Worm (Caenorhabditis elegans) whole organism, young adult: ENCODE data around the gene ZK381.62.

Experiments used
- B0019.2 ChIP-seq: fragments of 200-800 bp; sonication (Bioruptor generic); conservative IDR thresholded peaks from 2 replicates; pipeline ENCODE4 v1.3.6; 2022; ENCODE audit warnings: missing genetic modification reagents, missing genetic modification characterization, missing compliant biosample characterization
- B0035.1 ChIP-seq: sonication (generic microtip); optimal IDR thresholded peaks from 2 replicates; lab custom pipeline; 2016; ENCODE audit warnings: missing genetic modification characterization, mild to moderate bottlenecking, missing compliant biosample characterization, missing genotype, missing genetic modification reagents
- B0261.1 ChIP-seq: sonication (generic microtip); optimal IDR thresholded peaks from 2 replicates; lab custom pipeline; 2016; ENCODE audit warnings: mild to moderate bottlenecking, missing genetic modification characterization, moderate library complexity, missing compliant biosample characterization
- C06A6.2 ChIP-seq: fragments of 200-800 bp; sonication (Bioruptor generic); conservative IDR thresholded peaks from 2 replicates; pipeline ENCODE4 v1.3.6; 2022; ENCODE audit warnings: missing genetic modification characterization, missing compliant biosample characterization
- C17E4.6 ChIP-seq: fragments of 200-800 bp; sonication (Bioruptor generic); IDR thresholded peaks from 2 replicates; pipeline ENCODE4 v1.3.6; 2022; ENCODE audit warnings: missing genetic modification reagents, missing genetic modification characterization, missing compliant biosample characterization
- F10E7.11 ChIP-seq: sonication (generic microtip); optimal IDR thresholded peaks from 2 replicates; lab custom pipeline; 2017; ENCODE audit warnings: mild to moderate bottlenecking, missing genetic modification characterization, moderate library complexity, missing compliant biosample characterization
- F22D6.2 ChIP-seq: sonication (generic microtip); optimal IDR thresholded peaks from 2 replicates; lab custom pipeline; 2016; ENCODE audit warnings: mild to moderate bottlenecking, missing genetic modification characterization, missing compliant biosample characterization
- F33H1.4 ChIP-seq: fragments of 200-800 bp; sonication (Bioruptor generic); IDR thresholded peaks from 2 replicates; pipeline ENCODE4 v1.3.6; 2022; ENCODE audit warnings: missing genetic modification reagents, missing genetic modification characterization, missing compliant biosample characterization
- F39B2.1 ChIP-seq: fragments of 200-800 bp; sonication (Bioruptor generic); IDR thresholded peaks from 2 replicates; pipeline ENCODE4 v1.3.6; 2022; ENCODE audit warnings: missing genetic modification reagents, missing genetic modification characterization, missing compliant biosample characterization
- F57C9.4 ChIP-seq: sonication (generic microtip); optimal IDR thresholded peaks from 2 replicates; lab custom pipeline; 2017; ENCODE audit warnings: mild to moderate bottlenecking, missing genetic modification characterization, missing compliant biosample characterization
- T07F8.4 ChIP-seq: sonication (generic microtip); optimal IDR thresholded peaks from 2 replicates; lab custom pipeline; 2016; ENCODE audit warnings: mild to moderate bottlenecking, missing genetic modification characterization, moderate library complexity, missing compliant biosample characterization
- Y53F4B.3 ChIP-seq: fragments of 200-800 bp; sonication (Bioruptor generic); IDR thresholded peaks from 2 replicates; pipeline ENCODE4 v1.3.6; 2022; ENCODE audit warnings: missing genetic modification reagents, missing genetic modification characterization, missing compliant biosample characterization
- akir-1 ChIP-seq: fragments of 200-800 bp; sonication (Bioruptor generic); optimal IDR thresholded peaks from 2 replicates; lab custom pipeline; 2018; ENCODE audit warnings: mild to moderate bottlenecking, missing genetic modification characterization, moderate library complexity, missing compliant biosample characterization
- attf-3 ChIP-seq: fragments of 200-800 bp; sonication (Bioruptor generic); conservative IDR thresholded peaks from 2 replicates; pipeline ENCODE4 v1.3.6; 2022; ENCODE audit warnings: missing genetic modification reagents, missing genetic modification characterization, missing compliant biosample characterization
- cebp-1 ChIP-seq, 2 experiments: fragments of 200-800 bp in 1 of 2; sonication (Bioruptor generic) in 1 of 2; sonication (generic microtip) in 1 of 2; IDR thresholded peaks in 1 of 2; optimal IDR thresholded peaks in 1 of 2; 2 replicates each; pipeline versions ENCODE4 v1.3.6 to Lab custom; 2017 to 2022; ENCODE audit warnings: missing compliant biosample characterization in 2 of 2, missing genetic modification characterization in 2 of 2, mild to moderate bottlenecking in 1 of 2, missing genetic modification reagents in 1 of 2, moderate library complexity in 1 of 2
- ceh-27 ChIP-seq: fragments of 200-800 bp; sonication (Bioruptor generic); optimal IDR thresholded peaks from 2 replicates; lab custom pipeline; 2018; ENCODE audit warnings: mild to moderate bottlenecking, missing genetic modification characterization, moderate library complexity, missing compliant biosample characterization
- ceh-40 ChIP-seq: fragments of 200-800 bp; sonication (Bioruptor generic); IDR thresholded peaks from 2 replicates; pipeline ENCODE4 v1.3.6; 2022; ENCODE audit warnings: missing genetic modification characterization, missing compliant biosample characterization
- chd-7 ChIP-seq: sonication (generic microtip); optimal IDR thresholded peaks from 2 replicates; lab custom pipeline; 2016; ENCODE audit warnings: mild to moderate bottlenecking, missing genetic modification characterization, moderate library complexity, missing compliant biosample characterization
- die-1 ChIP-seq: sonication (generic microtip); optimal IDR thresholded peaks from 2 replicates; lab custom pipeline; 2016; ENCODE audit warnings: missing genotype, mild to moderate bottlenecking, missing genetic modification characterization, missing compliant biosample characterization
- him-1 ChIP-seq: sonication (generic microtip); optimal IDR thresholded peaks from 2 replicates; lab custom pipeline; 2016; ENCODE audit warnings: missing genotype, missing genetic modification reagents, missing genetic modification characterization, missing compliant biosample characterization
- lin-40 ChIP-seq: sonication (generic microtip); optimal IDR thresholded peaks from 2 replicates; lab custom pipeline; 2016; ENCODE audit warnings: missing genetic modification characterization, mild to moderate bottlenecking, missing compliant biosample characterization, missing genotype, missing genetic modification reagents
- nfyb-1 ChIP-seq: fragments of 200-800 bp; sonication (Bioruptor generic); IDR thresholded peaks from 2 replicates; pipeline ENCODE4 v1.3.6; 2022; ENCODE audit warnings: missing genetic modification reagents, missing genetic modification characterization, missing compliant biosample characterization
- pha-4 ChIP-seq: fragments of 150-350 bp; sonication (generic microtip); optimal IDR thresholded peaks from 2 replicates; lab custom pipeline; 2014; ENCODE audit warnings: missing biosample characterization, missing genetic modification reagents, missing genetic modification characterization
- rec-8 ChIP-seq, 2 experiments: sonication (generic microtip); optimal IDR thresholded peaks; 2 replicates each; lab custom pipeline; 2016; ENCODE audit warnings: mild to moderate bottlenecking in 2 of 2, missing genetic modification characterization in 2 of 2, missing genetic modification reagents in 2 of 2, missing genotype in 2 of 2, missing biosample characterization in 1 of 2, missing compliant biosample characterization in 1 of 2, moderate library complexity in 1 of 2
- somi-1 ChIP-seq: fragments of 200-800 bp; sonication (Bioruptor generic); optimal IDR thresholded peaks from 2 replicates; lab custom pipeline; 2018; ENCODE audit warnings: mild to moderate bottlenecking, missing genetic modification characterization, missing compliant biosample characterization
- zfh-2 ChIP-seq: fragments of 200-800 bp; sonication (Bioruptor generic); conservative IDR thresholded peaks from 2 replicates; pipeline ENCODE4 v1.3.6; 2022; ENCODE audit warnings: missing genetic modification reagents, missing genetic modification characterization, missing compliant biosample characterization
- zim-3 ChIP-seq: sonication (generic microtip); optimal IDR thresholded peaks from 2 replicates; lab custom pipeline; 2017; ENCODE audit warnings: mild to moderate bottlenecking, missing genetic modification characterization, moderate library complexity, missing compliant biosample characterization
- ztf-18 ChIP-seq: sonication (generic microtip); optimal IDR thresholded peaks from 2 replicates; lab custom pipeline; 2016; ENCODE audit warnings: missing genotype, mild to moderate bottlenecking, missing genetic modification characterization, missing compliant biosample characterization
- ztf-6 ChIP-seq: fragments of 200-800 bp; sonication (Bioruptor generic); IDR thresholded peaks from 2 replicates; pipeline ENCODE4 v1.3.6; 2022; ENCODE audit warnings: missing genetic modification reagents, missing genetic modification characterization, missing compliant biosample characterization

The ZK381.62 gene

DNA sequence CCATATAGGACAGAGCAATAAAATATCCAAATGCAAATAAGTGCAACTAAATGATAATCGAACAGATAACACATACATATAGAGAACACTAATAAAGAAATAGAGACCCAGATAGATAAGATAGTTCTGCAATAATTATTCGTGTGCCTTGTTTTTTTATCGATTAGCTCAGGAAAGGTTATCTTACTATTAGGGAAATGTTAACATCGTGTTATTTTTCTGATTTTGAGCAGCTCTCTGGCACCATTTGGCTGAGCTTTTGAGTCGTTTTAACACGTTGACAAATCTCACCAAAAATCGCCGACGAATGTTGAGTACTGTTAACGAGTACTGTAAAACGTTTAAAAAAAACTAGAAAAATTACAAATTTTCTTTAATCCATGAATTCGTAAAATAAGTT lies 42.7 kb downstream of the ZK381.62 start, which contains the start of gene cest-6:
Gene cest-6 (minus strand): TSS at position 101 of the 400 bp plus-strand sequence.
- no peak for TF ChIP-seq F57C9.4 (tag; lab: Kevin White, UChicago)
- TF ChIP-seq C06A6.2 = no peak
- no peak for TF ChIP-seq ceh-40 (GFP tag; lab: Robert Waterston, UW)
- TF ChIP-seq ceh-27 = no peak
- TF ChIP-seq Y53F4B.3 (GFP tag; lab: Robert Waterston, UW) = no peak
- no peak for TF ChIP-seq lin-40 (tag; lab: Kevin White, UChicago)
- TF ChIP-seq T07F8.4 = no peak
- TF ChIP-seq B0035.1 (tag; lab: Kevin White, UChicago) = no peak
- no peak for TF ChIP-seq F39B2.1 (GFP tag; lab: Robert Waterston, UW)
- TF ChIP-seq F22D6.2 (tag; lab: Kevin White, UChicago) = no peak
- TF ChIP-seq B0261.1 (tag; lab: Kevin White, UChicago) = no peak

DNA sequence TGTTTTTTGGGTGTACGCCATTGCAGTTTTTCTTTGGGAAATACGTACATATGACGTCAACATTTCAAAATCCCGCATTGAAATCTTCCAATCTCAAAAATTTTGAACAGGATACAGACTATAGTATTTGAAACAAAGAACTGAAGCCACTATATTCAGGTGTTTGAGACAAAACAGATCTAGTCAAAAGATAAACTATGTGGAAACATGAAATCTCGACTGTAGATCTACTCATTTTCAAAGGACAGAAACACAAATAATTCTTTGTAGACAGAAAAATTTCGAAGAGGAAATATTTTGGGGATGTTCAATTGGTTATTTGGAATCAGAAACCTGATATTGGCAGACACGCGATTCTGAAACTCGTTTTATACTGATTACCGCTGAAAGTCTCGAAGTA lies 45.6 kb downstream of the ZK381.62 start:
- TF ChIP-seq ztf-6 (GFP tag; lab: Robert Waterston, UW) (no peak), C17E4.6 (GFP tag; lab: Robert Waterston, UW) (no peak), die-1 (tag; lab: Kevin White, UChicago) (no peak), rec-8 (tag; optimal IDR thresholded peaks at IDR 0.05; lab: Kevin White, UChicago) (no peak), him-1 (tag; lab: Kevin White, UChicago) (no peak), attf-3 (GFP tag; lab: Robert Waterston, UW) (no peak), chd-7 (tag; lab: Kevin White, UChicago) (no peak), F33H1.4 (GFP tag; lab: Robert Waterston, UW) (no peak), B0019.2 (GFP tag; lab: Robert Waterston, UW) (no peak), zim-3 (no peak), ceh-27 (no peak), akir-1 (GFP tag; lab: Kevin White, UChicago) (no peak), B0035.1 (tag; lab: Kevin White, UChicago) (no peak)

DNA sequence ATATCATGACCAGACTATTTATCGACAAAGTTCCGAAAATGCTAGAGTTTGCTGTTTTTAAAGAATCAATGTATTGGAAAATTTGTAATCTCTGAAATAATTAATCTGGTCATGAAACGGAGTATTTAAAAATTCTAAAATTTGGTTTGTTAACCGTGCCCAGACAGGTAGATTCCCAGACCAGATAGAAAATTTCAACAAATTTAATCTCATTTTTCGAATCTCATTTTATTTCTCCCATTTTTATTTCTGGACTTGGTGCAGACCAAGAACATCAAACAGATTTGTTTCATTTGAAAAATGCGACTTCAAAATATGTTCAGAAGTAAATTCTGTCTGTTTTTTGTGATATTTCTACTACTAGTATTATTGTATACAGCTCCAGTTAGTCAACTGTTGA lies 48.0 kb downstream of the ZK381.62 start, which contains the start of gene T22D1.1:
Gene T22D1.1 (plus strand): TSS at position 301 of the 400 bp plus-strand sequence.
- TF ChIP-seq lin-40 (tag; lab: Kevin White, UChicago) = no peak
- TF ChIP-seq nfyb-1 (GFP tag; lab: Robert Waterston, UW) = no peak
- no peak for TF ChIP-seq ztf-18 (tag; lab: Kevin White, UChicago)
- TF ChIP-seq cebp-1 (GFP tag; IDR thresholded peaks at IDR 0.05; lab: Robert Waterston, UW) = no peak
- no peak for TF ChIP-seq cebp-1 (tag; optimal IDR thresholded peaks at IDR 0.05; lab: Kevin White, UChicago)
- no peak for TF ChIP-seq zfh-2 (GFP tag; lab: Robert Waterston, UW)
- TF ChIP-seq F10E7.11 (tag; lab: Kevin White, UChicago) = no peak
- TF ChIP-seq somi-1 (GFP tag; lab: Kevin White, UChicago) = no peak
- TF ChIP-seq pha-4 (tag; lab: Kevin White, UChicago) = no peak
